Worm (Caenorhabditis elegans) whole organism, late embryonic: ENCODE results near the gene rfc-1.

ENCODE experiments used
- C38D4.7 ChIP-seq: fragments of 200-800 bp; sonication (Bioruptor generic); optimal IDR thresholded peaks from 2 replicates; lab custom pipeline; 2018; ENCODE audit warnings: mild to moderate bottlenecking, missing genetic modification characterization, moderate library complexity, missing compliant biosample characterization
- F13H6.1 ChIP-seq: sonication (generic microtip); optimal IDR thresholded peaks from 2 replicates; lab custom pipeline; 2016; ENCODE audit warnings: missing genetic modification characterization, missing compliant biosample characterization
- K02D7.2 ChIP-seq: sonication (generic microtip); optimal IDR thresholded peaks from 2 replicates; lab custom pipeline; 2017; ENCODE audit warnings: mild to moderate bottlenecking, missing genetic modification characterization, missing compliant biosample characterization
- T23F11.4 ChIP-seq: fragments of 200-800 bp; sonication (Bioruptor generic); optimal IDR thresholded peaks from 2 replicates; lab custom pipeline; 2018; ENCODE audit warnings: mild to moderate bottlenecking, missing genetic modification characterization, missing compliant biosample characterization
- ama-1 ChIP-seq: fragments of 150-350 bp; optimal IDR thresholded peaks from 2 replicates; lab custom pipeline; 2014
- ceh-19 ChIP-seq: fragments of 200-800 bp; sonication (Bioruptor generic); optimal IDR thresholded peaks from 2 replicates; lab custom pipeline; 2018; ENCODE audit warnings: mild to moderate bottlenecking, missing genetic modification characterization, missing compliant biosample characterization
- ceh-2 ChIP-seq: sonication (generic microtip); optimal IDR thresholded peaks from 2 replicates; lab custom pipeline; 2016; ENCODE audit warnings: missing genotype, missing genetic modification characterization, missing compliant biosample characterization
- ceh-24 ChIP-seq: sonication (generic microtip); optimal IDR thresholded peaks from 2 replicates; lab custom pipeline; 2016; ENCODE audit warnings: mild to moderate bottlenecking, missing genetic modification characterization, missing compliant biosample characterization
- ceh-31 ChIP-seq: sonication (generic microtip); optimal IDR thresholded peaks from 2 replicates; lab custom pipeline; 2016; ENCODE audit warnings: missing genetic modification characterization, missing compliant biosample characterization
- ceh-34 ChIP-seq: sonication (generic microtip); optimal IDR thresholded peaks from 2 replicates; lab custom pipeline; 2016; ENCODE audit warnings: mild to moderate bottlenecking, missing genetic modification characterization, missing compliant biosample characterization
- ceh-45 ChIP-seq: fragments of 200-800 bp; sonication (Bioruptor generic); IDR thresholded peaks from 2 replicates; pipeline ENCODE4 v1.3.6; 2022; ENCODE audit warnings: missing genetic modification reagents, missing genetic modification characterization, missing compliant biosample characterization
- ceh-6 ChIP-seq: fragments of 200-800 bp; sonication (Bioruptor generic); optimal IDR thresholded peaks from 2 replicates; lab custom pipeline; 2018; ENCODE audit warnings: mild to moderate bottlenecking, missing genetic modification characterization, missing compliant biosample characterization
- ceh-9 ChIP-seq: sonication (generic microtip); optimal IDR thresholded peaks from 2 replicates; lab custom pipeline; 2016; ENCODE audit warnings: mild to moderate bottlenecking, missing genetic modification characterization, inconsistent platforms, missing compliant biosample characterization
- che-1 ChIP-seq: sonication (generic microtip); optimal IDR thresholded peaks from 2 replicates; lab custom pipeline; 2016; ENCODE audit warnings: mild to moderate bottlenecking, missing genetic modification characterization, missing compliant biosample characterization
- dmd-4 ChIP-seq: sonication (generic microtip); optimal IDR thresholded peaks from 2 replicates; lab custom pipeline; 2016; ENCODE audit warnings: borderline replicate concordance, missing genetic modification characterization, missing compliant biosample characterization
- dve-1 ChIP-seq: sonication (generic microtip); optimal IDR thresholded peaks from 2 replicates; lab custom pipeline; 2017; ENCODE audit warnings: antibody characterized with exemption, mild to moderate bottlenecking, missing genetic modification characterization, missing compliant biosample characterization
- elt-2 ChIP-seq: sonication (generic microtip); optimal IDR thresholded peaks from 2 replicates; lab custom pipeline; 2016; ENCODE audit warnings: missing genetic modification reagents, missing genetic modification characterization, missing compliant biosample characterization
- elt-4 ChIP-seq: sonication (generic microtip); optimal IDR thresholded peaks from 2 replicates; lab custom pipeline; 2016; ENCODE audit warnings: missing genetic modification characterization, missing compliant biosample characterization
- ets-4 ChIP-seq: sonication (generic microtip); optimal IDR thresholded peaks from 2 replicates; lab custom pipeline; 2016; ENCODE audit warnings: missing genetic modification characterization, missing compliant biosample characterization
- eyg-1 ChIP-seq: sonication (generic microtip); optimal IDR thresholded peaks from 2 replicates; lab custom pipeline; 2016; ENCODE audit warnings: missing genotype, missing genetic modification characterization, missing compliant biosample characterization
- fax-1 ChIP-seq: sonication (generic microtip); optimal IDR thresholded peaks from 2 replicates; lab custom pipeline; 2016; ENCODE audit warnings: missing genotype, missing genetic modification characterization, missing compliant biosample characterization
- hlh-30 ChIP-seq: sonication (generic microtip); optimal IDR thresholded peaks from 2 replicates; lab custom pipeline; 2017; ENCODE audit warnings: antibody characterized with exemption, missing genetic modification characterization, missing compliant biosample characterization; ENCODE audit not compliant: insufficient read depth
- nhr-11 ChIP-seq: fragments of 150-350 bp; optimal IDR thresholded peaks from 2 replicates; lab custom pipeline; 2014; ENCODE audit warnings: missing biosample characterization, missing genetic modification characterization
- odd-2 ChIP-seq: sonication (generic microtip); optimal IDR thresholded peaks from 2 replicates; lab custom pipeline; 2017; ENCODE audit warnings: antibody characterized with exemption, mild to moderate bottlenecking, missing genetic modification characterization, missing compliant biosample characterization
- pha-4 ChIP-seq: fragments of 150-350 bp; optimal IDR thresholded peaks from 2 replicates; lab custom pipeline; 2018; ENCODE audit warnings: missing biosample characterization, missing genetic modification reagents, missing genetic modification characterization
- ref-2 ChIP-seq: sonication (generic microtip); optimal IDR thresholded peaks from 2 replicates; lab custom pipeline; 2016; ENCODE audit warnings: missing genetic modification characterization, missing compliant biosample characterization
- rnt-1 ChIP-seq: sonication (generic microtip); optimal IDR thresholded peaks from 2 replicates; lab custom pipeline; 2016; ENCODE audit warnings: missing genetic modification characterization, missing compliant biosample characterization
- sdc-2 ChIP-seq: sonication (generic microtip); optimal IDR thresholded peaks from 2 replicates; lab custom pipeline; 2016; ENCODE audit warnings: missing genotype, missing genetic modification characterization, missing compliant biosample characterization
- tbx-7 ChIP-seq: sonication (generic microtip); optimal IDR thresholded peaks from 2 replicates; lab custom pipeline; 2016; ENCODE audit warnings: missing genotype, missing genetic modification characterization, missing compliant biosample characterization
- ttx-3 ChIP-seq: sonication (generic microtip); optimal IDR thresholded peaks from 2 replicates; lab custom pipeline; 2016; ENCODE audit warnings: missing genetic modification reagents, missing genetic modification characterization, missing compliant biosample characterization
- unc-3 ChIP-seq, 2 experiments: fragments of 200-800 bp in 1 of 2; sonication (Bioruptor generic) in 1 of 2; sonication (generic microtip) in 1 of 2; conservative IDR thresholded peaks in 1 of 2; optimal IDR thresholded peaks in 1 of 2; 2 replicates each; pipeline versions ENCODE4 v1.3.6 to Lab custom; 2016 to 2022; ENCODE audit warnings: missing compliant biosample characterization in 2 of 2, missing genetic modification characterization in 2 of 2, missing genetic modification reagents in 1 of 2
- unc-42 ChIP-seq: sonication (generic microtip); optimal IDR thresholded peaks from 2 replicates; lab custom pipeline; 2016; ENCODE audit warnings: missing genotype, missing genetic modification characterization, missing compliant biosample characterization
- zip-5 ChIP-seq: sonication (generic microtip); optimal IDR thresholded peaks from 2 replicates; lab custom pipeline; 2016; ENCODE audit warnings: missing genetic modification characterization, missing compliant biosample characterization

Gene rfc-1

ce11 chrV:14656970-14657369 lies 11.2 kb upstream of the rfc-1 start:
- TF ChIP-seq che-1 (tag; lab: Kevin White, UChicago): no peak
- TF ChIP-seq sdc-2 (tag; lab: Kevin White, UChicago): no peak
- TF ChIP-seq odd-2 (tag; lab: Kevin White, UChicago): no peak
- TF ChIP-seq ceh-9 (tag; lab: Kevin White, UChicago): no peak
- TF ChIP-seq dmd-4 (tag; lab: Kevin White, UChicago): no peak
- no peak for TF ChIP-seq pha-4 (tag; lab: Kevin White, UChicago)
- no peak for TF ChIP-seq zip-5
- no peak for TF ChIP-seq ceh-6 (GFP tag; lab: Kevin White, UChicago)
- TF ChIP-seq ceh-24 (tag; lab: Kevin White, UChicago): no peak
- TF ChIP-seq C38D4.7 (GFP tag; lab: Kevin White, UChicago): no peak
- TF ChIP-seq ama-1 (lab: Kevin White, UChicago): no peak
- no peak for TF ChIP-seq tbx-7 (tag; lab: Kevin White, UChicago)
- no peak for TF ChIP-seq dve-1
- TF ChIP-seq ceh-34 (tag; lab: Kevin White, UChicago): no peak
- TF ChIP-seq unc-3 (GFP tag; conservative IDR thresholded peaks at IDR 0.05; lab: Robert Waterston, UW): no peak
- TF ChIP-seq unc-3 (tag; optimal IDR thresholded peaks at IDR 0.05; lab: Kevin White, UChicago): no peak
- TF ChIP-seq T23F11.4 (GFP tag; lab: Kevin White, UChicago): no peak

- TF ChIP-seq ama-1 (lab: Kevin White, UChicago): no peak
- no peak for TF ChIP-seq ets-4 (tag; lab: Kevin White, UChicago)
- no peak for TF ChIP-seq elt-4 (tag; lab: Kevin White, UChicago)
- TF ChIP-seq ceh-19 (GFP tag; lab: Kevin White, UChicago): no peak
- no peak for TF ChIP-seq eyg-1 (tag; lab: Kevin White, UChicago)
- TF ChIP-seq ceh-9 (tag; lab: Kevin White, UChicago): no peak
- no peak for TF ChIP-seq zip-5
- TF ChIP-seq ref-2 (tag; lab: Kevin White, UChicago): no peak
- no peak for TF ChIP-seq F13H6.1 (tag; lab: Kevin White, UChicago)
- TF ChIP-seq unc-3 (GFP tag; conservative IDR thresholded peaks at IDR 0.05; lab: Robert Waterston, UW): no peak
- no peak for TF ChIP-seq unc-3 (tag; optimal IDR thresholded peaks at IDR 0.05; lab: Kevin White, UChicago)
- no peak for TF ChIP-seq elt-2 (tag; lab: Kevin White, UChicago)
- no peak for TF ChIP-seq rnt-1 (tag; lab: Kevin White, UChicago)
- TF ChIP-seq C38D4.7 (GFP tag; lab: Kevin White, UChicago): no peak
Observed at ce11 chrV:14655689-14656088, 9.9 kb upstream of the rfc-1 start.

ce11 chrV:14650631-14651030 lies 4.9 kb upstream of the rfc-1 start:
- no peak for TF ChIP-seq nhr-11 (tag; lab: Kevin White, UChicago)
- TF ChIP-seq unc-42 (tag; lab: Kevin White, UChicago): peak; percentile 45
- TF ChIP-seq, all 69 proteins: peak for 1

- TF ChIP-seq ceh-2 (tag; lab: Kevin White, UChicago) (no peak), unc-42 (tag; lab: Kevin White, UChicago) (no peak), hlh-30 (tag; lab: Kevin White, UChicago) (peak; percentile 72)
Observed at ce11 chrV:14649929-14650328, 4.2 kb upstream of the rfc-1 start.

- TF ChIP-seq unc-42 (tag; lab: Kevin White, UChicago): peak; percentile 30
- TF ChIP-seq odd-2 (tag; lab: Kevin White, UChicago): no peak
- no peak for TF ChIP-seq fax-1 (tag; lab: Kevin White, UChicago)
- no peak for TF ChIP-seq tbx-7 (tag; lab: Kevin White, UChicago)
- TF ChIP-seq ceh-45 (GFP tag; lab: Robert Waterston, UW): no peak
- TF ChIP-seq ttx-3 (tag; lab: Kevin White, UChicago): no peak
- no peak for TF ChIP-seq K02D7.2 (tag; lab: Kevin White, UChicago)
- TF ChIP-seq ceh-31 (tag; lab: Kevin White, UChicago): peak; percentile 9
- TF ChIP-seq dve-1: no peak
Observed at ce11 chrV:14648825-14649224, 3.0 kb upstream of the rfc-1 start.
